Worm (Caenorhabditis elegans): ENCODE measurements around the gene M110.8.

DNA sequence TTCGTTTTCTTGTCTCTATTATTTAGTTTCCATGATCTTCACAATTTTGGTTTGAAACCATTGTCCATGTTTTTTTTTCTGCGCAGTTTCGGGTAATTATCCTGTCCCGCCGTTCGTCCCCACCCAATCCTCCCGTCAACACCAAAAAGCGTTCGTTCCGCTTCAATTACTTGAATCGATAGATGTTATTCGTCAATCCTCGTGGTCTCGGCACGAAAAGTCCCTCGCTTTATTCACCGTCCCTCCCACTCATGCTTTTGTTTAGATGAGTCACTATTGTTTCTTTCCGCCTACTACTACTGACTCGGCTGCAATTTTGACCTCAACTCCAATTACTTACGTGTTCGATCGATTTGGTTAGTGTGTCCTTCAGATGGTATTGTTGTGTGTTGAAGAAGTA, 14.0 kb upstream of the M110.8 start:
- TF ChIP-seq sea-2 (GFP tag; optimal IDR thresholded peaks at IDR 0.05) (no peak), fos-1 (tag; optimal IDR thresholded peaks at IDR 0.05) (no peak), ama-1 (optimal IDR thresholded peaks at IDR 0.05) (no peak), ZK546.5 (tag; optimal IDR thresholded peaks at IDR 0.05) (no peak), nhr-237 (tag; optimal IDR thresholded peaks at IDR 0.05) (no peak)

Data from whole organism, L3 larva.